Worm (Caenorhabditis elegans): Measurements from ENCODE around the gene T23F11.4.

- TF ChIP-seq nhr-11 (tag; optimal IDR thresholded peaks at IDR 0.05): no peak
- no peak for TF ChIP-seq ceh-30 (tag; optimal IDR thresholded peaks at IDR 0.05)
- no peak for TF ChIP-seq ama-1 (optimal IDR thresholded peaks at IDR 0.05)
- no peak for TF ChIP-seq fkh-10 (GFP tag; optimal IDR thresholded peaks at IDR 0.05)
- TF ChIP-seq npax-4 (tag; optimal IDR thresholded peaks at IDR 0.05): no peak
- TF ChIP-seq hlh-30 (tag; optimal IDR thresholded peaks at IDR 0.05; ENCODE audit: insufficient read depth): no peak
- TF ChIP-seq dmd-4 (tag; optimal IDR thresholded peaks at IDR 0.05; ENCODE audit: borderline replicate concordance): no peak
- no peak for TF ChIP-seq lin-11 (tag; optimal IDR thresholded peaks at IDR 0.05)
- TF ChIP-seq mec-3 (tag; optimal IDR thresholded peaks at IDR 0.05; ENCODE audit: borderline replicate concordance): no peak
Observed at ce11 chrIII:4643262-4643661, 21.9 kb downstream of the T23F11.4 start, which contains the start of gene pfas-1.

Measured in whole organism, late embryonic.